Fruit fly (Drosophila melanogaster) whole organism, embryonic: Measurements from ENCODE around the gene CG43072.

Experiments used
- ATbp ChIP-seq: fragments of 200-800 bp; sonication (Bioruptor generic); optimal IDR thresholded peaks from 2 replicates; lab custom pipeline; 2017; ENCODE audit warnings: missing biosample characterization, mild to moderate bottlenecking, missing genetic modification characterization, missing genetic modification reagents
- Abd-B ChIP-seq: fragments of 200-800 bp; sonication (Bioruptor generic); optimal IDR thresholded peaks from 2 replicates; lab custom pipeline; 2018; ENCODE audit warnings: missing biosample characterization, mild to moderate bottlenecking, missing genetic modification characterization, moderate library complexity
- Aef1 ChIP-seq: fragments of 200-800 bp; sonication (Bioruptor generic); IDR thresholded peaks from 3 replicates; pipeline ENCODE4 v1.3.6; 2022; ENCODE audit warnings: missing biosample characterization, missing genetic modification characterization
- Bgb ChIP-seq: fragments of 200-800 bp; sonication (Bioruptor generic); IDR thresholded peaks from 2 replicates; pipeline ENCODE4 v1.3.6; 2022; ENCODE audit warnings: missing biosample characterization, missing genetic modification characterization; ENCODE audit not compliant: partially characterized antibody
- CG10209 ChIP-seq: fragments of 200-800 bp; sonication (Bioruptor generic); optimal IDR thresholded peaks from 3 replicates; lab custom pipeline; 2017; ENCODE audit warnings: missing biosample characterization, mild to moderate bottlenecking, missing genetic modification characterization, missing genetic modification reagents
- CG10543 ChIP-seq: fragments of 200-800 bp; sonication (Bioruptor generic); optimal IDR thresholded peaks from 3 replicates; lab custom pipeline; 2017; ENCODE audit warnings: missing biosample characterization, mild to moderate bottlenecking, missing genetic modification characterization, moderate library complexity
- CG11695 ChIP-seq: fragments of 200-800 bp; sonication (Bioruptor generic); IDR thresholded peaks from 3 replicates; pipeline ENCODE4 v1.3.6; 2022; ENCODE audit warnings: missing biosample characterization, missing genetic modification characterization
- CG11723 ChIP-seq: fragments of 200-800 bp; sonication (Bioruptor generic); optimal IDR thresholded peaks from 2 replicates; lab custom pipeline; 2017; ENCODE audit warnings: missing biosample characterization, mild to moderate bottlenecking, missing genetic modification characterization
- CG12071 ChIP-seq: fragments of 200-800 bp; sonication (Bioruptor generic); optimal IDR thresholded peaks from 3 replicates; lab custom pipeline; 2018; ENCODE audit warnings: missing biosample characterization, mild to moderate bottlenecking, missing genetic modification characterization
- CG12942 ChIP-seq: fragments of 200-800 bp; sonication (Bioruptor generic); optimal IDR thresholded peaks from 3 replicates; lab custom pipeline; 2016; ENCODE audit warnings: missing biosample characterization, missing genetic modification characterization
- CG13123 ChIP-seq: fragments of 200-800 bp; sonication (Bioruptor generic); optimal IDR thresholded peaks from 2 replicates; lab custom pipeline; 2016; ENCODE audit warnings: missing biosample characterization, missing genetic modification characterization
- CG15269 ChIP-seq: fragments of 200-800 bp; sonication (Bioruptor generic); optimal IDR thresholded peaks from 2 replicates; lab custom pipeline; 2018; ENCODE audit warnings: missing biosample characterization, mild to moderate bottlenecking, missing genetic modification characterization, moderate library complexity
- CG17829 ChIP-seq: fragments of 200-800 bp; optimal IDR thresholded peaks from 2 replicates; lab custom pipeline; 2019; ENCODE audit warnings: missing biosample characterization, mild to moderate bottlenecking, missing genetic modification characterization, moderate library complexity
- CG17912 ChIP-seq: fragments of 200-800 bp; sonication (Bioruptor generic); optimal IDR thresholded peaks from 2 replicates; lab custom pipeline; 2018; ENCODE audit warnings: missing biosample characterization, mild to moderate bottlenecking, missing genetic modification characterization
- CG1792 ChIP-seq: fragments of 200-800 bp; sonication (Bioruptor generic); optimal IDR thresholded peaks from 2 replicates; lab custom pipeline; 2016; ENCODE audit warnings: missing biosample characterization, missing genetic modification characterization
- CG18764 ChIP-seq: fragments of 200-800 bp; sonication (Bioruptor generic); optimal IDR thresholded peaks from 3 replicates; lab custom pipeline; 2016; ENCODE audit warnings: missing biosample characterization, missing genetic modification characterization
- CG32767 ChIP-seq: fragments of 200-800 bp; sonication (Bioruptor generic); IDR thresholded peaks from 2 replicates; pipeline ENCODE4 v1.3.6; 2022; ENCODE audit warnings: missing biosample characterization, missing genetic modification characterization
- CG42726 ChIP-seq: fragments of 200-800 bp; sonication (Bioruptor generic); IDR thresholded peaks from 2 replicates; pipeline ENCODE4 v1.3.6; 2022; ENCODE audit warnings: missing biosample characterization, missing genetic modification characterization; ENCODE audit not compliant: partially characterized antibody
- CG7357 ChIP-seq: fragments of 200-800 bp; sonication (Bioruptor generic); IDR thresholded peaks from 3 replicates; pipeline ENCODE4 v1.3.6; 2022; ENCODE audit warnings: missing biosample characterization, missing genetic modification characterization
- CG7786 ChIP-seq: fragments of 200-800 bp; sonication (Bioruptor generic); optimal IDR thresholded peaks from 2 replicates; lab custom pipeline; 2016; ENCODE audit warnings: missing biosample characterization, missing genetic modification characterization
- CG9876 ChIP-seq: fragments of 200-800 bp; sonication (Bioruptor generic); optimal IDR thresholded peaks from 2 replicates; lab custom pipeline; 2016; ENCODE audit warnings: missing biosample characterization, missing genetic modification characterization
- Camta ChIP-seq: fragments of 200-800 bp; sonication (Bioruptor generic); optimal IDR thresholded peaks from 2 replicates; lab custom pipeline; 2016; ENCODE audit warnings: missing biosample characterization, missing genetic modification characterization
- Ets65A ChIP-seq: fragments of 200-800 bp; sonication (Bioruptor generic); peaks from one replicate; lab custom pipeline; 2016; ENCODE audit warnings: missing biosample characterization, missing genetic modification characterization
- Fer1 ChIP-seq: fragments of 200-800 bp; sonication (Bioruptor generic); optimal IDR thresholded peaks from 2 replicates; lab custom pipeline; 2017; ENCODE audit warnings: missing biosample characterization, mild to moderate bottlenecking, missing genetic modification characterization
- HmgD ChIP-seq: fragments of 200-800 bp; sonication (Bioruptor generic); optimal IDR thresholded peaks from 3 replicates; lab custom pipeline; 2016; ENCODE audit warnings: missing biosample characterization, missing genetic modification characterization
- Hr51 ChIP-seq, 2 experiments: fragments of 200-800 bp; sonication (Bioruptor generic); optimal IDR thresholded peaks; 2 replicates in 1 of 2; 3 replicates in 1 of 2; lab custom pipeline; 2016 to 2018; ENCODE audit warnings: missing biosample characterization in 2 of 2, missing genetic modification characterization in 2 of 2, mild to moderate bottlenecking in 1 of 2, moderate library complexity in 1 of 2
- Lim3 ChIP-seq: fragments of 200-800 bp; sonication (Bioruptor generic); IDR thresholded peaks from 2 replicates; pipeline ENCODE4 v1.3.6; 2022; ENCODE audit warnings: missing biosample characterization, missing genetic modification characterization
- Nf-YB ChIP-seq: fragments of 200-800 bp; sonication (Bioruptor generic); optimal IDR thresholded peaks from 3 replicates; lab custom pipeline; 2019; ENCODE audit warnings: missing biosample characterization, mild to moderate bottlenecking, missing genetic modification characterization, moderate library complexity
- Sry-δ ChIP-seq: fragments of 200-800 bp; sonication (Bioruptor generic); optimal IDR thresholded peaks from 2 replicates; lab custom pipeline; 2016; ENCODE audit warnings: missing biosample characterization, missing genetic modification characterization
- YL-1 ChIP-seq: fragments of 200-800 bp; sonication (Bioruptor generic); optimal IDR thresholded peaks from 3 replicates; lab custom pipeline; 2017; ENCODE audit warnings: missing biosample characterization, mild to moderate bottlenecking, missing genetic modification characterization
- ash1 ChIP-seq: fragments of 200-800 bp; sonication (Bioruptor generic); optimal IDR thresholded peaks from 2 replicates; lab custom pipeline; 2018; ENCODE audit warnings: missing biosample characterization, mild to moderate bottlenecking, missing genetic modification characterization
- bigmax ChIP-seq: fragments of 200-800 bp; sonication (Bioruptor generic); optimal IDR thresholded peaks from 2 replicates; lab custom pipeline; 2018; ENCODE audit warnings: missing biosample characterization, mild to moderate bottlenecking, missing genetic modification characterization
- cad ChIP-seq: fragments of >200 bp; optimal IDR thresholded peaks from 2 replicates; lab custom pipeline; 2017; ENCODE audit warnings: missing biosample characterization, missing genetic modification characterization
- chm ChIP-seq: fragments of 200-800 bp; sonication (Bioruptor generic); IDR thresholded peaks from 2 replicates; pipeline ENCODE4 v1.3.6; 2022; ENCODE audit warnings: missing biosample characterization, missing genetic modification characterization
- ci ChIP-seq: fragments of 200-800 bp; sonication (Bioruptor generic); IDR thresholded peaks from 3 replicates; pipeline ENCODE4 v1.3.6; 2022; ENCODE audit warnings: missing biosample characterization, missing genetic modification characterization
- dimm ChIP-seq: fragments of 200-800 bp; sonication (Bioruptor generic); IDR thresholded peaks from 2 replicates; pipeline ENCODE4 v1.3.6; 2022; ENCODE audit warnings: missing biosample characterization, missing genetic modification characterization
- gfzf ChIP-seq: fragments of 200-800 bp; sonication (Bioruptor generic); optimal IDR thresholded peaks from 2 replicates; lab custom pipeline; 2016; ENCODE audit warnings: missing biosample characterization, mild to moderate bottlenecking, missing genetic modification characterization, moderate library complexity
- gsb-n ChIP-seq: fragments of 200-800 bp; sonication (Bioruptor generic); optimal IDR thresholded peaks from 3 replicates; lab custom pipeline; 2018; ENCODE audit warnings: missing biosample characterization, mild to moderate bottlenecking, missing genetic modification characterization
- inv ChIP-seq: fragments of 200-800 bp; sonication (Bioruptor generic); IDR thresholded peaks from 2 replicates; pipeline ENCODE4 v1.3.6; 2022; ENCODE audit warnings: missing biosample characterization, missing genetic modification characterization; ENCODE audit not compliant: partially characterized antibody
- klu ChIP-seq: fragments of 200-800 bp; sonication (Bioruptor generic); IDR thresholded peaks from 2 replicates; pipeline ENCODE4 v1.3.6; 2022; ENCODE audit warnings: missing biosample characterization, missing genetic modification characterization
- onecut ChIP-seq: fragments of 200-800 bp; sonication (Bioruptor generic); IDR thresholded peaks from 2 replicates; pipeline ENCODE4 v1.3.6; 2022; ENCODE audit warnings: missing biosample characterization, missing genetic modification characterization
- org-1 ChIP-seq: fragments of 200-800 bp; sonication (Bioruptor generic); optimal IDR thresholded peaks from 2 replicates; lab custom pipeline; 2017; ENCODE audit warnings: missing biosample characterization, missing genetic modification characterization
- phol ChIP-seq: fragments of 200-800 bp; sonication (Bioruptor generic); optimal IDR thresholded peaks from 3 replicates; lab custom pipeline; 2018; ENCODE audit warnings: missing biosample characterization, mild to moderate bottlenecking, missing genetic modification characterization, moderate library complexity
- pros ChIP-seq: fragments of 200-800 bp; sonication (Bioruptor generic); optimal IDR thresholded peaks from 3 replicates; lab custom pipeline; 2019; ENCODE audit warnings: missing biosample characterization, mild to moderate bottlenecking, missing genetic modification characterization, moderate library complexity
- psq ChIP-seq: fragments of 200-800 bp; sonication (Bioruptor generic); optimal IDR thresholded peaks from 2 replicates; lab custom pipeline; 2017; ENCODE audit warnings: missing biosample characterization, missing genetic modification characterization
- schlank ChIP-seq: fragments of 200-800 bp; sonication (Bioruptor generic); optimal IDR thresholded peaks from 2 replicates; lab custom pipeline; 2018; ENCODE audit warnings: missing biosample characterization, mild to moderate bottlenecking, missing genetic modification characterization
- scrt ChIP-seq: fragments of 200-800 bp; sonication (Bioruptor generic); optimal IDR thresholded peaks from 2 replicates; lab custom pipeline; 2018; ENCODE audit warnings: missing biosample characterization, mild to moderate bottlenecking, missing genetic modification characterization, moderate library complexity
- sisA ChIP-seq: fragments of 200-800 bp; sonication (Bioruptor generic); IDR thresholded peaks from 2 replicates; pipeline ENCODE4 v1.3.6; 2022; ENCODE audit warnings: missing biosample characterization, missing genetic modification characterization
- stwl ChIP-seq: fragments of 200-800 bp; sonication (Bioruptor generic); optimal IDR thresholded peaks from 3 replicates; lab custom pipeline; 2018; ENCODE audit warnings: missing biosample characterization, mild to moderate bottlenecking, missing genetic modification characterization, moderate library complexity
- tin ChIP-seq: fragments of 200-800 bp; sonication (Bioruptor generic); optimal IDR thresholded peaks from 3 replicates; lab custom pipeline; 2016; ENCODE audit warnings: missing biosample characterization, missing genetic modification characterization
- tna ChIP-seq: fragments of 200-800 bp; sonication (Bioruptor generic); IDR thresholded peaks from 2 replicates; pipeline ENCODE4 v1.3.6; 2022; ENCODE audit warnings: missing biosample characterization, missing genetic modification characterization; ENCODE audit not compliant: partially characterized antibody
- zf30C ChIP-seq: fragments of 200-800 bp; sonication (Bioruptor generic); optimal IDR thresholded peaks from 3 replicates; lab custom pipeline; 2018; ENCODE audit warnings: missing biosample characterization, mild to moderate bottlenecking, missing genetic modification characterization

CG43072 gene

DNA sequence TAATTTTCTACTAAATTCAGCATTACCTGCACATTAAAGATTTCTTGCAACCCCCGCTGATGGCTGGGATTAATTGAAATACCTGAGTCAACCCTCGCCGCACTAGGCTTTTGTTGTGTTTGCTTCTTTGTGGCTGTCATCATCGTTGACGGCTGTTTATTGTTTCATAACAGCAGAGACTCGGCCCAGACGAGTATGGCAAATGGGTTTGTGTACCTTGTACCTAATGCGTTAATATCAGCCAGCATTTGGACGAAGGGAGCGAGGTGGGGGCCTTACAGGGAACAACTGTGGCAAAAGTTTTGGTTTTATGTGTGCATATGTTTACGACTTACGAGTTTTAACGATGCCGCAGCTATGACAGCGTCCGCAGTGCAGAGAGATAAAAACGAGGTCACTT is 9.8 kb upstream of the CG43072 start (continued):
- TF ChIP-seq CG32767 (GFP tag; lab: Robert Waterston, UW) = no peak
- TF ChIP-seq CG7357 (GFP tag; lab: Robert Waterston, UW) = no peak
- no peak for TF ChIP-seq onecut
- TF ChIP-seq CG15269 (tag; lab: Kevin White, UChicago) = peak; percentile 59
- TF ChIP-seq Sry-δ (GFP tag; lab: Kevin White, UChicago) = no peak
- no peak for TF ChIP-seq HmgD
- TF ChIP-seq phol (tag; lab: Kevin White, UChicago) = no peak
- TF ChIP-seq CG12942 = no peak
- no peak for TF ChIP-seq Lim3 (GFP tag; lab: Robert Waterston, UW)
- no peak for TF ChIP-seq stwl (tag; lab: Kevin White, UChicago)
- TF ChIP-seq CG42726 = no peak
- peak; percentile 14 for TF ChIP-seq schlank (tag; lab: Kevin White, UChicago)
- no peak for TF ChIP-seq YL-1 (GFP tag; lab: Kevin White, UChicago)
- no peak for TF ChIP-seq inv (GFP tag; lab: Robert Waterston, UW)
- TF ChIP-seq ci = 0 out of 3 replicates have a peak, but pooled peaks have one; percentile 42
- no peak for TF ChIP-seq org-1 (GFP tag; lab: Kevin White, UChicago)
- TF ChIP-seq Nf-YB (GFP tag; lab: Kevin White, UChicago) = no peak
- TF ChIP-seq Bgb (GFP tag; lab: Robert Waterston, UW) = no peak
- no peak for TF ChIP-seq tna (GFP tag; lab: Robert Waterston, UW)
- TF ChIP-seq CG10543 (GFP tag; lab: Kevin White, UChicago) = peak; percentile 74
- TF ChIP-seq ATbp (GFP tag; lab: Kevin White, UChicago) = peak; percentile 14
- no peak for TF ChIP-seq tin
- TF ChIP-seq scrt (GFP tag; lab: Kevin White, UChicago) = no peak
- TF ChIP-seq Hr51 (GFP tag; optimal IDR thresholded peaks at IDR 0.05; lab: Kevin White, UChicago) = no peak
- no peak for TF ChIP-seq CG10209 (GFP tag; lab: Kevin White, UChicago)
- TF ChIP-seq CG18764 (GFP tag; lab: Kevin White, UChicago) = no peak
- TF ChIP-seq chm (GFP tag; lab: Robert Waterston, UW) = no peak
- no peak for TF ChIP-seq CG9876 (GFP tag; lab: Kevin White, UChicago)
- TF ChIP-seq Fer1 (GFP tag; lab: Kevin White, UChicago) = peak; percentile 13
- peak; percentile 8 for TF ChIP-seq gfzf (GFP tag; lab: Kevin White, UChicago)
- TF ChIP-seq zf30C (GFP tag; lab: Kevin White, UChicago) = no peak
- no peak for TF ChIP-seq CG1792 (GFP tag; lab: Kevin White, UChicago)
- no peak for TF ChIP-seq sisA (GFP tag; lab: Robert Waterston, UW)
- no peak for TF ChIP-seq klu
- peak; percentile 40 for TF ChIP-seq CG12071
- TF ChIP-seq CG13123 (GFP tag; lab: Kevin White, UChicago) = no peak
- TF ChIP-seq cad (GFP tag; lab: Kevin White, UChicago) = no peak
- TF ChIP-seq gsb-n (tag; lab: Kevin White, UChicago) = peak; percentile 1
- no peak for TF ChIP-seq CG11695 (GFP tag; lab: Robert Waterston, UW)
- TF ChIP-seq Abd-B (GFP tag; lab: Kevin White, UChicago) = peak; percentile 62
- no peak for TF ChIP-seq CG7786 (GFP tag; lab: Kevin White, UChicago)
- TF ChIP-seq ash1 = no peak
- TF ChIP-seq Aef1 (GFP tag; lab: Robert Waterston, UW) = no peak
- no peak for TF ChIP-seq CG17829 (tag; lab: Kevin White, UChicago)
- TF ChIP-seq pros = peak; percentile 27
- no peak for TF ChIP-seq CG11723 (GFP tag; lab: Kevin White, UChicago)
- peak; percentile 65 for TF ChIP-seq CG17912 (GFP tag; lab: Kevin White, UChicago)
- TF ChIP-seq psq (GFP tag; lab: Kevin White, UChicago) = no peak
- no peak for TF ChIP-seq Camta (GFP tag; lab: Kevin White, UChicago)
- TF ChIP-seq bigmax (GFP tag; lab: Kevin White, UChicago) = no peak
- no peak for TF ChIP-seq Ets65A (GFP tag; lab: Kevin White, UChicago)
- TF ChIP-seq dimm (GFP tag; lab: Robert Waterston, UW) = no peak
